Comparison of ENCODE assay signal across 1 fruit fly cellular context in the genomic region with DNA sequence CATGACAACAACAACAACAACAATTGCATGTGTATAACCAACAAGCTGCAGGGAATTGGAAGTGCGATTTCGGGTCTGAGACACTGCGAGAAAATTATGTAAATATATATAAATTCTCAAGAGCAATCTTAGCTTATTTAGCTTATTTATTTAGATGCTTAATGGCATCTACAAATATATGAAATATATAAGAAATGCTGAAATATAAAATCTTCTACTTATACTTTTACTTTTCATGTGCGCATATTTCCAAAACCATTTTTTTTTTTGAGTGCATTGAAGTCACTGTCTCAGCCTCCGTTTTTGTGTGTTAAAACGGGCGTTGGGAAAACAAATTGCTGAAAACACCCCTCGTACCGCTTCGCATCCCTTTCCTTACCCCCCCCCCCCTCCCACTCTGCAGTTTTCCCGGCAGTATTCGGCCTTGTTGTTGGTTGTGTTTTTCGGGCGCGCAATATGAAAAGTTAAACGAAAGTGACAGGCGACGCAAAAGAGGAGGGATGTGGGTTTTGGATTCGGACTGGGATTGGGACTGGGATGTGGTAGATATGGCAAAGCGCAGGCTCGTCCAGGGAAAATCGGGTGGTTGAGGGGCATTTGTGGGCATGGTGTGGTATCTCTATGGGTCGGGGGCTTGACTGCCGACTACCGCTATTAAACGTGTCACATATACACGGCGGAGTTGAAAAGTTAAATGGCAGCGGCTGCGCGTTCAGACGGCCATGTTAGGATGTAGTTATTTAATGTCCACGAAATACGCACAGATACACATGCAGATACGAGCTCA.
TF ChIP-seq lines count a peak whose summit lies in the region.

No protein-coding gene starts in this region.

TF ChIP-seq in whole organism, embryonic, 481 proteins besides CTCF, POLR2A, EP300 and RAD21 (continued from another document and continues in another):
- TF ChIP-seq Hmr (GFP tag; optimal IDR thresholded peaks at IDR 0.05; lab: Kevin White, UChicago) (peak; percentile 14), CG1602 (GFP tag; optimal IDR thresholded peaks at IDR 0.05; lab: Kevin White, UChicago) (peak; percentile 53), CG9609 (GFP tag; optimal IDR thresholded peaks at IDR 0.05; lab: Kevin White, UChicago) (no peak), CG4404 (GFP tag; IDR thresholded peaks at IDR 0.05; lab: Robert Waterston, UW) (peak; percentile 66), Xbp1 (GFP tag; optimal IDR thresholded peaks at IDR 0.05; lab: Kevin White, UChicago) (peak; percentile 42), Jarid2 (GFP tag; optimal IDR thresholded peaks at IDR 0.05; lab: Kevin White, UChicago) (peak; percentile 11), Blimp-1 (GFP tag; optimal IDR thresholded peaks at IDR 0.05; lab: Kevin White, UChicago) (peak; percentile 61), zf30C (GFP tag; optimal IDR thresholded peaks at IDR 0.05; lab: Kevin White, UChicago) (peak; percentile 89), br (optimal IDR thresholded peaks at IDR 0.05; lab: Kevin White, UChicago) (no peak), fd64A (GFP tag; optimal IDR thresholded peaks at IDR 0.05; lab: Kevin White, UChicago) (no peak), Fer1 (GFP tag; optimal IDR thresholded peaks at IDR 0.05; lab: Kevin White, UChicago) (peak; percentile 38), CG4854 (GFP tag; optimal IDR thresholded peaks at IDR 0.05; lab: Kevin White, UChicago) (no peak), CG4360 (GFP tag; IDR thresholded peaks at IDR 0.05; lab: Robert Waterston, UW) (peak; percentile 90), Side (GFP tag; optimal IDR thresholded peaks at IDR 0.05; lab: Kevin White, UChicago) (no peak), Hr39 (optimal IDR thresholded peaks at IDR 0.05; lab: Kevin White, UChicago) (no peak), cg (GFP tag; optimal IDR thresholded peaks at IDR 0.05; lab: Kevin White, UChicago) (peak; percentile 49), gem (tag; optimal IDR thresholded peaks at IDR 0.05; lab: Kevin White, UChicago) (peak; percentile 80), CG7556 (GFP tag; optimal IDR thresholded peaks at IDR 0.05; lab: Kevin White, UChicago) (peak; percentile 67), CG17359 (tag; optimal IDR thresholded peaks at IDR 0.05; lab: Kevin White, UChicago) (peak; percentile 41), CG3407 (GFP tag; optimal IDR thresholded peaks at IDR 0.05; lab: Kevin White, UChicago) (peak; percentile 43), Atf6 (GFP tag; IDR thresholded peaks at IDR 0.05; lab: Robert Waterston, UW) (0 out of 2 replicates have a peak, but pooled peaks have one; percentile 17), YL-1 (GFP tag; optimal IDR thresholded peaks at IDR 0.05; lab: Kevin White, UChicago) (no peak), Chrac-16 (GFP tag; optimal IDR thresholded peaks at IDR 0.05; lab: Kevin White, UChicago) (peak; percentile 48), CG17385 (GFP tag; optimal IDR thresholded peaks at IDR 0.05; lab: Kevin White, UChicago) (peak; percentile 52), sc (optimal IDR thresholded peaks at IDR 0.05; lab: Kevin White, UChicago) (no peak), sc (GFP tag; optimal IDR thresholded peaks at IDR 0.05; lab: Kevin White, UChicago) (peak; percentile 38), nmo (GFP tag; optimal IDR thresholded peaks at IDR 0.05; lab: Kevin White, UChicago) (peak; percentile 77), CG13775 (GFP tag; optimal IDR thresholded peaks at IDR 0.05; lab: Kevin White, UChicago) (peak; percentile 60), tin (GFP tag; optimal IDR thresholded peaks at IDR 0.05; lab: Kevin White, UChicago) (peak; percentile 33), Rx (GFP tag; IDR thresholded peaks at IDR 0.05; lab: Robert Waterston, UW) (peak; percentile 17; the same call in 1 of the 2 replicates), croc (GFP tag; conservative IDR thresholded peaks at IDR 0.05; lab: Robert Waterston, UW) (peak; percentile 48; the same call in 1 of the 3 replicates), peb (GFP tag; IDR thresholded peaks at IDR 0.05; lab: Robert Waterston, UW) (peak; percentile 47; the same call in 1 of the 2 replicates), CG4730 (GFP tag; IDR thresholded peaks at IDR 0.05; lab: Robert Waterston, UW) (no peak), Nf-YB (GFP tag; optimal IDR thresholded peaks at IDR 0.05; lab: Kevin White, UChicago) (peak; percentile 82), CG9797 (GFP tag; optimal IDR thresholded peaks at IDR 0.05; lab: Kevin White, UChicago) (no peak), toy (GFP tag; IDR thresholded peaks at IDR 0.05; lab: Robert Waterston, UW) (no peak), CG4707 (GFP tag; optimal IDR thresholded peaks at IDR 0.05; lab: Kevin White, UChicago) (peak; percentile 32), CG18262 (tag; optimal IDR thresholded peaks at IDR 0.05; lab: Kevin White, UChicago) (peak; percentile 75), MESR4 (GFP tag; optimal IDR thresholded peaks at IDR 0.05; lab: Kevin White, UChicago) (no peak), CG10267 (tag; optimal IDR thresholded peaks at IDR 0.05; lab: Kevin White, UChicago) (peak; percentile 69), Ets65A (GFP tag; lab: Kevin White, UChicago) (peak; percentile 79), CG16815 (GFP tag; optimal IDR thresholded peaks at IDR 0.05; lab: Kevin White, UChicago) (peak; percentile 55), HHEX (GFP tag; optimal IDR thresholded peaks at IDR 0.05; lab: Kevin White, UChicago) (no peak), gcm (GFP tag; optimal IDR thresholded peaks at IDR 0.05; lab: Kevin White, UChicago) (peak; percentile 55), so (GFP tag; IDR thresholded peaks at IDR 0.05; lab: Robert Waterston, UW) (no peak), bsh (GFP tag; optimal IDR thresholded peaks at IDR 0.05; lab: Kevin White, UChicago) (peak in 1 of 2 experiments; percentile 82), CG8924 (tag; optimal IDR thresholded peaks at IDR 0.05; lab: Kevin White, UChicago) (peak; percentile 60), Pdp1 (GFP tag; optimal IDR thresholded peaks at IDR 0.05; lab: Kevin White, UChicago) (peak; percentile 22 to 25), Ptx1 (GFP tag; IDR thresholded peaks at IDR 0.05; lab: Robert Waterston, UW) (peak; percentile 46; the same call in 1 of the 2 replicates), Stat92E (GFP tag; optimal IDR thresholded peaks at IDR 0.05; lab: Kevin White, UChicago) (peak in 1 of 3 experiments; percentile 11), pan (optimal IDR thresholded peaks at IDR 0.05; lab: Kevin White, UChicago) (no peak), pan (GFP tag; optimal IDR thresholded peaks at IDR 0.05 in 1 of 2, IDR thresholded peaks at IDR 0.05 in 1 of 2) (no peak), disco-r (GFP tag; optimal IDR thresholded peaks at IDR 0.05; lab: Kevin White, UChicago) (no peak), CG1233 (GFP tag; optimal IDR thresholded peaks at IDR 0.05; lab: Kevin White, UChicago) (peak; percentile 19), CG12155 (GFP tag; optimal IDR thresholded peaks at IDR 0.05; lab: Kevin White, UChicago) (peak; percentile 13), wor (GFP tag; IDR thresholded peaks at IDR 0.05; lab: Robert Waterston, UW) (no peak), dimm (GFP tag; IDR thresholded peaks at IDR 0.05; lab: Robert Waterston, UW) (no peak), CG12391 (tag; optimal IDR thresholded peaks at IDR 0.05; lab: Kevin White, UChicago) (peak; percentile 76), sima (GFP tag; optimal IDR thresholded peaks at IDR 0.05; lab: Kevin White, UChicago) (no peak), CG6683 (GFP tag; optimal IDR thresholded peaks at IDR 0.05; lab: Kevin White, UChicago) (no peak), CG2678 (tag; optimal IDR thresholded peaks at IDR 0.05; lab: Kevin White, UChicago) (peak; percentile 53), CG2202 (tag; optimal IDR thresholded peaks at IDR 0.05; lab: Kevin White, UChicago) (peak; percentile 69), CG6791 (GFP tag; IDR thresholded peaks at IDR 0.05; lab: Robert Waterston, UW; ENCODE audit: partially characterized antibody) (no peak), row (GFP tag; IDR thresholded peaks at IDR 0.05; lab: Robert Waterston, UW) (peak; percentile 76), CG10565 (GFP tag; optimal IDR thresholded peaks at IDR 0.05; lab: Kevin White, UChicago) (no peak), CG12942 (GFP tag; optimal IDR thresholded peaks at IDR 0.05; lab: Kevin White, UChicago) (no peak), Antp (GFP tag; optimal IDR thresholded peaks at IDR 0.05; lab: Kevin White, UChicago) (no peak), zfh1 (GFP tag; IDR thresholded peaks at IDR 0.05; lab: Robert Waterston, UW) (peak; percentile 62; the same call in 1 of the 3 replicates), Camta (GFP tag; optimal IDR thresholded peaks at IDR 0.05; lab: Kevin White, UChicago) (peak; percentile 1), Lhr (GFP tag; optimal IDR thresholded peaks at IDR 0.05; lab: Kevin White, UChicago) (peak; percentile 32), CG6765 (GFP tag; optimal IDR thresholded peaks at IDR 0.05; lab: Kevin White, UChicago) (no peak), gsb (GFP tag; IDR thresholded peaks at IDR 0.05; lab: Robert Waterston, UW) (no peak), run (tag; optimal IDR thresholded peaks at IDR 0.05; lab: Kevin White, UChicago) (no peak), CG10431 (GFP tag; optimal IDR thresholded peaks at IDR 0.05; lab: Kevin White, UChicago) (peak; percentile 13), sens (GFP tag; lab: Kevin White, UChicago) (peak; percentile 93), ken (GFP tag; IDR thresholded peaks at IDR 0.05; lab: Robert Waterston, UW) (no peak), Elba2 (GFP tag; optimal IDR thresholded peaks at IDR 0.05; lab: Kevin White, UChicago) (peak; percentile 21), CG18599 (GFP tag; optimal IDR thresholded peaks at IDR 0.05; lab: Kevin White, UChicago) (peak; percentile 36), BtbVII (GFP tag; optimal IDR thresholded peaks at IDR 0.05; lab: Kevin White, UChicago) (no peak), phol (tag; optimal IDR thresholded peaks at IDR 0.05; lab: Kevin White, UChicago) (peak; percentile 63), bigmax (GFP tag; optimal IDR thresholded peaks at IDR 0.05; lab: Kevin White, UChicago) (no peak), oc (tag; optimal IDR thresholded peaks at IDR 0.05; lab: Kevin White, UChicago) (peak; percentile 61), CkIIα-i1 (GFP tag; IDR thresholded peaks at IDR 0.05; lab: Robert Waterston, UW) (no peak), chn (GFP tag; optimal IDR thresholded peaks at IDR 0.05; lab: Kevin White, UChicago) (peak; percentile 11), lmd (GFP tag; IDR thresholded peaks at IDR 0.05; lab: Robert Waterston, UW) (peak; percentile 47; the same call in 1 of the 2 replicates), vvl (GFP tag; IDR thresholded peaks at IDR 0.05; lab: Robert Waterston, UW) (peak; percentile 73), CG32772 (GFP tag; IDR thresholded peaks at IDR 0.05; lab: Robert Waterston, UW) (peak; percentile 46; the same call in 1 of the 2 replicates), CG15269 (tag; optimal IDR thresholded peaks at IDR 0.05; lab: Kevin White, UChicago) (peak; percentile 50), vfl (GFP tag; optimal IDR thresholded peaks at IDR 0.05; lab: Kevin White, UChicago) (no peak), PHDP (tag; optimal IDR thresholded peaks at IDR 0.05; lab: Kevin White, UChicago) (peak; percentile 60), twi (tag; optimal IDR thresholded peaks at IDR 0.05; lab: Kevin White, UChicago) (peak; percentile 18), CG7372 (GFP tag; IDR thresholded peaks at IDR 0.05; lab: Robert Waterston, UW) (0 out of 2 replicates have a peak, but pooled peaks have one; percentile 11), pita (GFP tag; optimal IDR thresholded peaks at IDR 0.05; lab: Kevin White, UChicago) (no peak), CG9437 (GFP tag; optimal IDR thresholded peaks at IDR 0.05; lab: Kevin White, UChicago) (peak; percentile 15), CG6689 (GFP tag; IDR thresholded peaks at IDR 0.05; lab: Robert Waterston, UW) (peak; percentile 69), az2 (GFP tag; optimal IDR thresholded peaks at IDR 0.05; lab: Kevin White, UChicago) (peak; percentile 69), maf-S (GFP tag; optimal IDR thresholded peaks at IDR 0.05; lab: Kevin White, UChicago) (no peak), D (optimal IDR thresholded peaks at IDR 0.05; lab: Kevin White, UChicago) (no peak), D (GFP tag; optimal IDR thresholded peaks at IDR 0.05; lab: Kevin White, UChicago) (peak; percentile 75), Oli (tag; optimal IDR thresholded peaks at IDR 0.05; lab: Kevin White, UChicago) (peak; percentile 69), zen2 (GFP tag; IDR thresholded peaks at IDR 0.05; lab: Robert Waterston, UW; ENCODE audit: partially characterized antibody) (no peak; the same call in 2 of the 3 replicates), bbx (GFP tag; IDR thresholded peaks at IDR 0.05; lab: Robert Waterston, UW; ENCODE audit: partially characterized antibody) (no peak), CG10462 (GFP tag; optimal IDR thresholded peaks at IDR 0.05; lab: Kevin White, UChicago) (peak; percentile 10), Taf1 (GFP tag; IDR thresholded peaks at IDR 0.05; lab: Robert Waterston, UW) (no peak), MTF-1 (GFP tag; optimal IDR thresholded peaks at IDR 0.05; lab: Kevin White, UChicago; ENCODE audit: borderline replicate concordance) (no peak), CG11695 (GFP tag; IDR thresholded peaks at IDR 0.05; lab: Robert Waterston, UW) (peak; percentile 65; the same call in 1 of the 3 replicates), CG17361 (GFP tag; IDR thresholded peaks at IDR 0.05; lab: Robert Waterston, UW) (peak; percentile 66; the same call in 2 of the 3 replicates), Usf (GFP tag; optimal IDR thresholded peaks at IDR 0.05; lab: Kevin White, UChicago) (peak; percentile 8), stc (GFP tag; IDR thresholded peaks at IDR 0.05; lab: Robert Waterston, UW) (peak; percentile 50; the same call in 1 of the 2 replicates), ATbp (GFP tag; optimal IDR thresholded peaks at IDR 0.05; lab: Kevin White, UChicago) (peak; percentile 45), ranshi (GFP tag; IDR thresholded peaks at IDR 0.05; lab: Robert Waterston, UW) (peak; percentile 51; the same call in 1 of the 2 replicates), CoRest (tag; optimal IDR thresholded peaks at IDR 0.05; lab: Kevin White, UChicago) (peak; percentile 69), abd-A (tag; optimal IDR thresholded peaks at IDR 0.05; lab: Kevin White, UChicago) (peak; percentile 44), CG15601 (tag; optimal IDR thresholded peaks at IDR 0.05; lab: Kevin White, UChicago) (peak; percentile 59), CG11723 (GFP tag; optimal IDR thresholded peaks at IDR 0.05; lab: Kevin White, UChicago) (peak; percentile 33), CG1792 (GFP tag; optimal IDR thresholded peaks at IDR 0.05; lab: Kevin White, UChicago) (no peak), dmrt99B (tag; optimal IDR thresholded peaks at IDR 0.05; lab: Kevin White, UChicago) (peak; percentile 53), CG18619 (GFP tag; optimal IDR thresholded peaks at IDR 0.05; lab: Kevin White, UChicago) (peak; percentile 21), CG7928 (GFP tag; optimal IDR thresholded peaks at IDR 0.05; lab: Kevin White, UChicago) (no peak), ap (GFP tag; IDR thresholded peaks at IDR 0.05; lab: Robert Waterston, UW) (0 out of 2 replicates have a peak, but pooled peaks have one; percentile 4), CG6813 (GFP tag; optimal IDR thresholded peaks at IDR 0.05; lab: Kevin White, UChicago) (peak; percentile 10)
